Fruit fly (Drosophila melanogaster): ENCODE measurements around the gene Targ2.

DNA sequence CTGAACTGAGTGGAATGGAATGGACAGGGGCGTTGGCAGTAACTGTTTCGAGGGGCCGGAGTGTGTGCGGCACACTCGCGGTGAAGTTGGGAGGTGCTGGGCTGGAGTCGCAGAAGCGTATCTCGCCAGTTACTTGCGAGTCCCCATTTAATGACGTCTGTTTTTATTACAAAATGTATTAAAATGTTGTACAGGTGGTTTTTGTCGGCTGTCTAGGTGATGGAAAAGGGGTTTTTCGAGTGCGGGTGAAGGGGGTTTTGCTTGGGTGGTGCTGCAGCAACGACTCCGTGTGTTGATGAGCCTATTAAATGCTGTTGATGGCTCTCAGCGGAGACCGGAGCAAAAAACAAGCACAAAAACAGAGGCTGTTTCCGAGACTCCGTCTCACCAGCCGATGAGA, 48.3 kb upstream of the Targ2 start:
- no peak for TF ChIP-seq psq (optimal IDR thresholded peaks at IDR 0.05)
- TF ChIP-seq insv (optimal IDR thresholded peaks at IDR 0.05): no peak
- no peak for TF ChIP-seq Sin3A (optimal IDR thresholded peaks at IDR 0.05)
- no peak for TF ChIP-seq h (optimal IDR thresholded peaks at IDR 0.05)
- TF ChIP-seq ttk (optimal IDR thresholded peaks at IDR 0.05): no peak
